Worm (Caenorhabditis elegans) whole organism, mixed stage, embryonic: ENCODE results near the gene sap-49.

Experiments
- bed-3 ChIP-seq: fragments of 200-800 bp; sonication (Bioruptor generic); optimal IDR thresholded peaks from 3 replicates; lab custom pipeline; 2018; ENCODE audit warnings: mild to moderate bottlenecking, missing genetic modification characterization, moderate library complexity, missing compliant biosample characterization
- ceh-39 ChIP-seq: fragments of 150-350 bp; optimal IDR thresholded peaks from 2 replicates; lab custom pipeline; 2014; ENCODE audit warnings: missing biosample characterization, missing genetic modification characterization
- ceh-83 ChIP-seq: fragments of 200-800 bp; sonication (Bioruptor generic); optimal IDR thresholded peaks from 2 replicates; lab custom pipeline; 2018; ENCODE audit warnings: mild to moderate bottlenecking, missing genetic modification characterization, missing compliant biosample characterization
- ces-1 ChIP-seq: fragments of 150-350 bp; optimal IDR thresholded peaks from 2 replicates; lab custom pipeline; 2014; ENCODE audit warnings: missing biosample characterization, missing genetic modification reagents, missing genetic modification characterization
- elt-3 ChIP-seq: fragments of 150-350 bp; optimal IDR thresholded peaks from 2 replicates; lab custom pipeline; 2014; ENCODE audit warnings: missing biosample characterization, missing genetic modification characterization
- lin-32 ChIP-seq: fragments of 200-800 bp; sonication (Bioruptor generic); optimal IDR thresholded peaks from 2 replicates; lab custom pipeline; 2018; ENCODE audit warnings: mild to moderate bottlenecking, missing genetic modification characterization, missing compliant biosample characterization
- lsy-2 ChIP-seq: fragments of 150-350 bp; optimal IDR thresholded peaks from 2 replicates; lab custom pipeline; 2014; ENCODE audit warnings: missing biosample characterization, missing genetic modification characterization
- mls-2 ChIP-seq: sonication (generic microtip); optimal IDR thresholded peaks from 2 replicates; lab custom pipeline; 2016; ENCODE audit warnings: mild to moderate bottlenecking, missing genetic modification characterization, moderate library complexity, missing compliant biosample characterization
- nhr-2 ChIP-seq: fragments of 150-350 bp; optimal IDR thresholded peaks from 2 replicates; lab custom pipeline; 2014; ENCODE audit warnings: missing biosample characterization, missing genetic modification characterization
- nhr-237 ChIP-seq: fragments of 150-350 bp; optimal IDR thresholded peaks from 2 replicates; lab custom pipeline; 2014; ENCODE audit warnings: missing biosample characterization, missing genetic modification characterization
- nhr-76 ChIP-seq: sonication (generic microtip); optimal IDR thresholded peaks from 2 replicates; lab custom pipeline; 2017; ENCODE audit warnings: missing biosample characterization, missing genetic modification characterization
- sem-2 ChIP-seq: fragments of 200-800 bp; sonication (Bioruptor generic); optimal IDR thresholded peaks from 2 replicates; lab custom pipeline; 2018; ENCODE audit warnings: mild to moderate bottlenecking, missing genetic modification characterization, missing compliant biosample characterization
- snpc-4 ChIP-seq: fragments of 150-350 bp; optimal IDR thresholded peaks from 2 replicates; lab custom pipeline; 2014; ENCODE audit warnings: missing biosample characterization, missing genetic modification characterization
- sptf-1 ChIP-seq: sonication (generic microtip); optimal IDR thresholded peaks from 2 replicates; lab custom pipeline; 2017; ENCODE audit warnings: mild to moderate bottlenecking, missing genetic modification characterization, moderate library complexity, missing compliant biosample characterization
- tbx-8 ChIP-seq: fragments of 200-800 bp; sonication (Bioruptor generic); optimal IDR thresholded peaks from 2 replicates; lab custom pipeline; 2018; ENCODE audit warnings: mild to moderate bottlenecking, missing genetic modification characterization, moderate library complexity, missing compliant biosample characterization
- unc-39 ChIP-seq: fragments of 150-350 bp; optimal IDR thresholded peaks from 2 replicates; lab custom pipeline; 2014; ENCODE audit warnings: missing biosample characterization, missing genetic modification characterization

The sap-49 gene

ce11 chrII:7986928-7987327, 48.6 kb downstream of the sap-49 start:
- TF ChIP-seq sem-2 (GFP tag; lab: Kevin White, UChicago) (no peak), ces-1 (GFP tag; lab: Kevin White, UChicago) (no peak)

ce11 chrII:7985029-7985428, 50.5 kb downstream of the sap-49 start:
- TF ChIP-seq nhr-237 (tag; lab: Kevin White, UChicago) (no peak), sem-2 (GFP tag; lab: Kevin White, UChicago) (no peak), bed-3 (GFP tag; lab: Kevin White, UChicago) (no peak), tbx-8 (no peak), nhr-2 (tag; lab: Kevin White, UChicago) (no peak), sptf-1 (tag; lab: Kevin White, UChicago) (no peak), ces-1 (GFP tag; lab: Kevin White, UChicago) (no peak), nhr-76 (tag; lab: Kevin White, UChicago) (no peak), lsy-2 (no peak), lin-32 (no peak), unc-39 (tag; lab: Kevin White, UChicago) (no peak), mls-2 (tag; lab: Kevin White, UChicago) (no peak), elt-3 (tag; lab: Kevin White, UChicago) (no peak), ceh-83 (GFP tag; lab: Kevin White, UChicago) (no peak), snpc-4 (tag; lab: Kevin White, UChicago) (no peak), ceh-39 (no peak)
